Fruit fly (Drosophila melanogaster) whole organism, adult: Measurements from ENCODE around the gene CG32700.

Experiments used
- CG11617 ChIP-seq: fragments of 200-800 bp; sonication (Bioruptor generic); optimal IDR thresholded peaks from 2 replicates; lab custom pipeline; 2017; ENCODE audit warnings: mild to moderate bottlenecking, missing biosample characterization, missing genetic modification reagents, missing genetic modification characterization
- CG12768 ChIP-seq: fragments of 200-800 bp; sonication (Bioruptor generic); optimal IDR thresholded peaks from 2 replicates; lab custom pipeline; 2017; ENCODE audit warnings: missing biosample characterization, missing genetic modification characterization, mild to moderate bottlenecking, moderate library complexity, missing genetic modification reagents
- CG14711 ChIP-seq: fragments of 200-800 bp; sonication (Bioruptor generic); optimal IDR thresholded peaks from 2 replicates; lab custom pipeline; 2018; ENCODE audit warnings: missing biosample characterization, mild to moderate bottlenecking, missing genetic modification characterization, moderate library complexity
- CG1620 ChIP-seq: fragments of 200-800 bp; sonication (Bioruptor generic); optimal IDR thresholded peaks from 2 replicates; lab custom pipeline; 2016; ENCODE audit warnings: missing biosample characterization, missing genetic modification characterization
- CG33017 ChIP-seq: fragments of 200-800 bp; sonication (Bioruptor generic); optimal IDR thresholded peaks from 2 replicates; lab custom pipeline; 2018; ENCODE audit warnings: missing biosample characterization, mild to moderate bottlenecking, missing genetic modification characterization, moderate library complexity
- CG5204 ChIP-seq: fragments of 200-800 bp; sonication (Bioruptor generic); optimal IDR thresholded peaks from 2 replicates; lab custom pipeline; 2016; ENCODE audit warnings: missing biosample characterization, missing genetic modification characterization
- CG7045 ChIP-seq: fragments of 200-800 bp; sonication (Bioruptor generic); optimal IDR thresholded peaks from 2 replicates; lab custom pipeline; 2017; ENCODE audit warnings: missing biosample characterization, mild to moderate bottlenecking, missing genetic modification characterization
- CG7101 ChIP-seq: fragments of 200-800 bp; sonication (Bioruptor generic); optimal IDR thresholded peaks from 2 replicates; lab custom pipeline; 2018; ENCODE audit warnings: missing biosample characterization, mild to moderate bottlenecking, missing genetic modification characterization, moderate library complexity
- Clk ChIP-seq: fragments of 200-800 bp; sonication (Bioruptor generic); optimal IDR thresholded peaks from 2 replicates; lab custom pipeline; 2017; ENCODE audit warnings: missing biosample characterization, missing genetic modification characterization
- Crg-1 ChIP-seq: fragments of 200-800 bp; sonication (Bioruptor generic); optimal IDR thresholded peaks from 2 replicates; lab custom pipeline; 2016; ENCODE audit warnings: missing biosample characterization, missing genetic modification characterization
- Hr96 ChIP-seq: fragments of 200-800 bp; sonication (Bioruptor generic); optimal IDR thresholded peaks from 2 replicates; lab custom pipeline; 2016; ENCODE audit warnings: missing biosample characterization, missing genetic modification characterization
- Mnt ChIP-seq: fragments of 200-800 bp; sonication (Bioruptor generic); optimal IDR thresholded peaks from 2 replicates; lab custom pipeline; 2016; ENCODE audit warnings: missing biosample characterization, mild to moderate bottlenecking, missing genetic modification characterization
- bab1 ChIP-seq: fragments of 200-800 bp; sonication (Bioruptor generic); optimal IDR thresholded peaks from 3 replicates; lab custom pipeline; 2019; ENCODE audit warnings: missing biosample characterization, mild to moderate bottlenecking, missing genetic modification characterization, moderate library complexity
- cic ChIP-seq: fragments of 200-800 bp; sonication (Bioruptor generic); optimal IDR thresholded peaks from 2 replicates; lab custom pipeline; 2017; ENCODE audit warnings: missing biosample characterization, mild to moderate bottlenecking, missing genetic modification characterization, moderate library complexity
- cnc ChIP-seq, 2 experiments: fragments of >200 bp; optimal IDR thresholded peaks; 2 replicates each; lab custom pipeline; 2017
- kay ChIP-seq: fragments of 200-800 bp; sonication (Bioruptor generic); peaks from one replicate; lab custom pipeline; 2016; ENCODE audit warnings: missing biosample characterization, missing genetic modification characterization, borderline replicate concordance
- ovo ChIP-seq: fragments of 200-800 bp; sonication (Bioruptor generic); optimal IDR thresholded peaks from 2 replicates; lab custom pipeline; 2016; ENCODE audit warnings: missing biosample characterization, missing genetic modification characterization
- pad ChIP-seq: fragments of 200-800 bp; sonication (Bioruptor generic); optimal IDR thresholded peaks from 3 replicates; lab custom pipeline; 2017; ENCODE audit warnings: missing biosample characterization, missing genetic modification characterization, mild to moderate bottlenecking, moderate library complexity, missing genetic modification reagents
- tj ChIP-seq: fragments of 200-800 bp; sonication (Bioruptor generic); optimal IDR thresholded peaks from 3 replicates; lab custom pipeline; 2017; ENCODE audit warnings: missing biosample characterization, mild to moderate bottlenecking, missing genetic modification characterization, moderate library complexity
- toe ChIP-seq: fragments of 200-800 bp; sonication (Bioruptor generic); optimal IDR thresholded peaks from 2 replicates; lab custom pipeline; 2016; ENCODE audit warnings: missing biosample characterization, missing genetic modification characterization

Gene CG32700

dm6 chrX:9502286-9502685 lies 48.4 kb downstream of the CG32700 start:
- TF ChIP-seq bab1 (GFP tag; lab: Kevin White, UChicago) (peak; percentile 83), kay (GFP tag; lab: Kevin White, UChicago) (peak; percentile 50), pad (GFP tag; lab: Kevin White, UChicago) (no peak)

- TF ChIP-seq CG1620 (GFP tag; lab: Kevin White, UChicago): no peak
- no peak for TF ChIP-seq CG7101 (tag; lab: Kevin White, UChicago)
Measured at dm6 chrX:9500805-9501281, 49.8 kb downstream of the CG32700 start.

- TF ChIP-seq tj (peak; percentile 39), ovo (GFP tag; lab: Kevin White, UChicago) (no peak), CG7045 (GFP tag; lab: Kevin White, UChicago) (peak; percentile 30), cic (GFP tag; lab: Kevin White, UChicago) (no peak), kay (GFP tag; lab: Kevin White, UChicago) (no peak), CG12768 (GFP tag; lab: Kevin White, UChicago) (no peak), Hr96 (GFP tag; lab: Kevin White, UChicago) (peak; percentile 44), cnc (optimal IDR thresholded peaks at IDR 0.05; lab: Kevin White, UChicago) (no peak), CG33017 (tag; lab: Kevin White, UChicago) (peak; percentile 26), CG1620 (GFP tag; lab: Kevin White, UChicago) (peak; percentile 33), CG11617 (GFP tag; lab: Kevin White, UChicago) (no peak), pad (GFP tag; lab: Kevin White, UChicago) (no peak), CG5204 (GFP tag; lab: Kevin White, UChicago) (peak; percentile 10), toe (GFP tag; lab: Kevin White, UChicago) (peak; percentile 16), Crg-1 (GFP tag; lab: Kevin White, UChicago) (no peak), bab1 (GFP tag; lab: Kevin White, UChicago) (peak; percentile 32), CG7101 (tag; lab: Kevin White, UChicago) (peak; percentile 55), CG14711 (tag; lab: Kevin White, UChicago) (no peak), Clk (GFP tag; lab: Kevin White, UChicago) (no peak), Mnt (GFP tag; lab: Kevin White, UChicago) (peak; percentile 39)
Measured at dm6 chrX:9499994-9500804, 50.4 kb downstream of the CG32700 start, which contains the start of gene mgl. mgl (minus strand) TSS chrX:9500129.

dm6 chrX:9498174-9498573 lies 52.5 kb downstream of the CG32700 start:
- TF ChIP-seq CG14711 (tag; lab: Kevin White, UChicago) (no peak), CG1620 (GFP tag; lab: Kevin White, UChicago) (no peak), tj (peak; percentile 86)

- TF ChIP-seq CG1620 (GFP tag; lab: Kevin White, UChicago) (no peak), kay (GFP tag; lab: Kevin White, UChicago) (no peak), pad (GFP tag; lab: Kevin White, UChicago) (no peak), Hr96 (GFP tag; lab: Kevin White, UChicago) (no peak), cnc (optimal IDR thresholded peaks at IDR 0.05; lab: Kevin White, UChicago) (no peak), CG12768 (GFP tag; lab: Kevin White, UChicago) (no peak), CG7101 (tag; lab: Kevin White, UChicago) (no peak), Mnt (GFP tag; lab: Kevin White, UChicago) (no peak), CG14711 (tag; lab: Kevin White, UChicago) (no peak), Clk (GFP tag; lab: Kevin White, UChicago) (no peak), tj (no peak), Crg-1 (GFP tag; lab: Kevin White, UChicago) (no peak), bab1 (GFP tag; lab: Kevin White, UChicago) (no peak), CG11617 (GFP tag; lab: Kevin White, UChicago) (no peak), toe (GFP tag; lab: Kevin White, UChicago) (no peak)
Measured at dm6 chrX:9497123-9497522, 53.5 kb downstream of the CG32700 start.

dm6 chrX:9495945-9496445 lies 54.6 kb downstream of the CG32700 start:
- TF ChIP-seq Crg-1 (GFP tag; lab: Kevin White, UChicago) (no peak), bab1 (GFP tag; lab: Kevin White, UChicago) (no peak), Hr96 (GFP tag; lab: Kevin White, UChicago) (no peak), CG11617 (GFP tag; lab: Kevin White, UChicago) (no peak), kay (GFP tag; lab: Kevin White, UChicago) (no peak), CG1620 (GFP tag; lab: Kevin White, UChicago) (no peak), tj (no peak), toe (GFP tag; lab: Kevin White, UChicago) (no peak), Clk (GFP tag; lab: Kevin White, UChicago) (no peak), ovo (GFP tag; lab: Kevin White, UChicago) (no peak), CG5204 (GFP tag; lab: Kevin White, UChicago) (no peak), cnc (optimal IDR thresholded peaks at IDR 0.05; lab: Kevin White, UChicago) (no peak), cic (GFP tag; lab: Kevin White, UChicago) (no peak), CG33017 (tag; lab: Kevin White, UChicago) (no peak), CG7101 (tag; lab: Kevin White, UChicago) (no peak), Mnt (GFP tag; lab: Kevin White, UChicago) (no peak), CG12768 (GFP tag; lab: Kevin White, UChicago) (no peak), CG7045 (GFP tag; lab: Kevin White, UChicago) (no peak), CG14711 (tag; lab: Kevin White, UChicago) (no peak), pad (GFP tag; lab: Kevin White, UChicago) (no peak)
